Fruit fly (Drosophila melanogaster) whole organism, larva: Measurements from ENCODE around the gene Ythdc1.

ENCODE experiments used
- noc ChIP-seq: fragments of 200-800 bp; sonication (Bioruptor generic); optimal IDR thresholded peaks from 3 replicates; lab custom pipeline; 2019; ENCODE audit warnings: missing biosample characterization, mild to moderate bottlenecking, missing genetic modification characterization, moderate library complexity

Gene Ythdc1

DNA sequence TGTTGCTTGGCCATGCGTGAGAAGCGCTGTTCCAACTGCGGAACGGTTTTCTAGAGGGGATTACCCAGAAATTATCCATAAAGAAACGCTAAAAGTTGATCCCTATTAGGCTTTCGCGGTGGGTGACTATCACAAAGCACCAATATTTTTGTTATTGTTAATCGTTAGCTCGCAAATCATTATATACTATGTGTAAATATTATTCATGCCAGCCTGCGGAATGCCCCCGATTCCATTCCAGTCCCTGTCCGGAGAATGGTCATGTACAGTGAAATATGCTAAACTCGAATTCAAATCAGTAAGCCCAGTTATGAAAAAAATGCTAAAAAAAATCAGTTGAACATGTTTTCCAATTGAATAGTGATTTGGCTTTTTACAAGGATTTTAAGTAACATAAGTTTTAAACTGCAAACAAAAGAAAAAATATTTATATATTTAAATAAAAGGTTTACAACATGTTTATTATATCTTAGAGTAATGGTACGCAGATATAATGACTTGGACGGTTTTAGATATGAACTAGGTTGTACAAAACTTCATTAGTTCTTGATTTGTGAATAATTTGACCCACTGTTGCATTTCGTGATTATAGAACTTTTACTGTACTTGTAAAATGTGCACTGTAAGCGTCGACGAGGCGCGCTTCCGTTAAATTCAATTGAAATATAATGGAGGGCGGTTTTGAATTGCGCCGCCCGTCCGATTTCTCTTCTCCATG, 3.4 kb upstream of the Ythdc1 start:
- no peak for TF ChIP-seq noc (tag; lab: Kevin White, UChicago)

DNA sequence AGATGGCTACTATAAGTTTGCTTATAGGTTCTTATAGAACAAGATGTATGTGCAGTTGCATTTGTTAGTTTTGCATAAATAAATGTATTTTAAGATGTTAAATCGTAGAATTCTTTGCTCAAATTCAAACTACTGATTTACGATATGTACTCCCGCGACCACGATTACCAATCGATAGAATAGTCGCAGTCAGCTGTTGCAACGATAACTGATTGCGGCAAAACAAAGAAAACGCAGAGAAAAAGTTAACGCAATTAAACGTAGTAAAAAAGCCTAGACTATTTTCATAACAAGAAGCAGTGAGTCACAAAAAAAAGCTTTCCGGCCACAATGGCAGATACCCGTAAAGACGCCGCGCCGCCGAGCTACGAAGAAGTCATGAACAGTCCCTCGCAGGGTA, 2.6 kb upstream of the Ythdc1 start, which contains the start of gene CG12012:
Gene CG12012 (plus strand): TSS at position 207 of the 400 bp plus-strand sequence.
- TF ChIP-seq noc (tag; lab: Kevin White, UChicago): no peak

DNA sequence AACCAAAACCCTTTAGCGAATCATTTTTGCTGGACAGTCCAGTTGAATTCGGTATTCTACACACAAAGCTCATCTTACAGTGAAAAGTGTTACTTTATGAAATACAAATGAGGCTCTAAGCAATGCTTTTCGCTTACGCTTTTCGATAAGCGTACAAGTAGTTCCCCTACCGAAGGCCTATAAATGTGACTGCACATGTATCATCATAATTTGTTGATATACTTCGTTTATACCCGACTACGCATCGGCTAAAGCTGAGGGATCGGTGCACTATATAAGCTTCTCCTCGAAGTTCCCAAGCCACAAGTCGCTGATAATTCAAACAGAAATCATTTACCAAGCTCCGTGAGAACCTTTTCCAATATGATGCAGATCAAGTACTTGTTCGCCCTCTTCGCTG, 4.7 kb downstream of the Ythdc1 start, which contains the start of gene Drs:
Gene Drs (plus strand): TSS at position 301 of the 400 bp plus-strand sequence.
- no peak for TF ChIP-seq noc (tag; lab: Kevin White, UChicago)

- no peak for TF ChIP-seq noc (tag; lab: Kevin White, UChicago)
Observed at dm6 chr3L:3353297-3353696, 20.7 kb downstream of the Ythdc1 start.

dm6 chr3L:3352516-3352915, 21.5 kb downstream of the Ythdc1 start:
- no peak for TF ChIP-seq noc (tag; lab: Kevin White, UChicago)

DNA sequence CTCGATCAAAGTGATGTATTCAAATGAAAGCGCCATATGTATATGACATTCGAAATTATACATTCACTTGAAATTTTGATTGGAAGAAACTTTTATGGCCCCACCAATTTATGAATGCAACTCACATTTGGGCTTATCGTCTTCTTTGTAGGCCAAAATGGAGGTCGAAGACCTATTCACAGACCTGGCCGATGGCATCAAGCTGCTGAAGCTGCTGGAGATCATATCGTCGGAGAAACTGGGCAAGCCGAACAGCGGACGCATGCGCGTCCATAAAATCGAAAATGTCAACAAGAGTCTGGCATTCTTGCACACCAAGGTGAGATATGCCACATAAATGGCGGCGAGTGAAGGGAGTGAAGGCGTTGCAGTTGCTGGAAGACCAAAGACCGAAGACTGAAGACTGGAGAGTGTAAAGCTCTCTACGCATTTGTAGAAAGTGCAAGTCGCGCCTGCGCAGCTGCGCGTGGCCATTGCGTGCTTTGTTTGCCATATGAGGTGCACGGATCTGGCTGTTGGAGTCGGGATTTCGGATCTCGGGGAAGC, 22.1 kb downstream of the Ythdc1 start:
- no peak for TF ChIP-seq noc (tag; lab: Kevin White, UChicago)

dm6 chr3L:3350572-3351343, 23.2 kb downstream of the Ythdc1 start:
- TF ChIP-seq noc (tag; lab: Kevin White, UChicago): peak; percentile 64

DNA sequence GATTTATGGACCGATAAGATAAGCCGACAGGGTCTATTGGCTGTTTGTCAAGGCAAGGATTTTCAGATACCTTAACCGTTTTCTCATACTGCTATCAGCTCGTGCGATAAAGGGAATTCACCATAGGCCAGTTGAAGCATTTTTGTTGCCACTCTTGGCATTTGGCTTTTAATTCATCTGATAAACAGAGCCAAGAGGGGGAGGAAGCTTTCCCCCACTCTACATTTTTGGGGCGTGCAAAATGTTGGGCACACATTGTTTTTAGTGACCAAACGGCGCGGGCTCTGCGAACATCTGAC, 24.2 kb downstream of the Ythdc1 start:
- TF ChIP-seq noc (tag; lab: Kevin White, UChicago): no peak

DNA sequence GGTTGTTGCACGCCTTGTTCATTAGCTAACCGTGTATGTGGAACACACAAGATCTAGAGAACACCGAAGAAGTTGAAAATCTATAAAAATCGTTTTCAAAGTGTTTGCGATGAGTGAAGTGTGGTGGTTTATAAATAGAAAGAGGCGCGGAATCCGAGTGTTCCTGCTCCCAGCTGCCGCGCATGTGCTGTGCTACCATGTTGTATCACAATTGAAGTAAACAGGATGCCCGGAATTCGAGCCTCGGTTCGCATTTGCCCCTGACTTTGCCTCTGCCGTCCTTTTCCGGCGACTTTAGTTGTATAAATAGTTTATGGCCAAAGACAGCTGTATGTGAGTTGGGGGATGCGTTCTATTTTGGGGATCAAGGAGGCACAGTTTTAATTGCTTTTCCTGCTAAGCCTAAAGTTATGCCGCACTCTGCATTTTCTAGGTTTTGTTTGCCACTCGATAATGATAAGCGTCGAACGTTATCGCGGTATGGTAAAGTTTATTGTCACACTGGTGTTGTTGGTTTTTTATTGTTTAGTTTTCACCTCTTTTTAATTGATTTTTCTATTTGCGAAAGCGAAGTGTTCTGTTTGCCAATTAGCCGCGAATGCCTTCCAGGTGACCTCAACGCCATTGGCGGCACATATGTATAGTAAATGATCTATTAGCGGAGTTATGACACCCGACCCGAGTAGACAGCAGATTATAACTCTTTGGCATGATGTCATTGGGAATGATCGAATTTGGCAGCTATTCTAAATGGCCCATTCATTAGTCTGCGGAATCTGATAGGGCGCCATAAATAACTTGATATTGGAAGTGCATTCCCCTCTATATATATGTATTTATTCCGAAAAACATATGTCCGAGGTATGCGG, 24.8 kb downstream of the Ythdc1 start:
- peak; percentile 23 for TF ChIP-seq noc (tag; lab: Kevin White, UChicago)

DNA sequence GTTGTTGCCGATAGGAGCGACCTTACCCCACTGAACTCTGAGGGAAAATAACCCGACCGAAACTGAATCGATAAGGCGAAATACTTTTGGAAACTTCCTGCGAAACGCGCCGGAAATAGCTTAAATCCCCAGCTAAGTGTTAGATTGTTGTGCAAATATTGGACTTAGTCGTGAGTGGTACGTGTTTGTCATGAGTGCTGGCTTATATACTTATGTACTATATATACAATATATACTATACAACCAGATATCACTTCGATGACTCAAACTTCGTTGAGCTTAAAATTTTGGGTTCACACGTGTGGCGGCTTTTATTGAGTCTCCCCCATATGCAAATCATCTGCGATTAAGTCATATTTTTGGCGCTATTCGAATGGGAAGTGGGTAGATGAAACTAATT, 27.7 kb downstream of the Ythdc1 start:
- no peak for TF ChIP-seq noc (tag; lab: Kevin White, UChicago)

dm6 chr3L:3344528-3344927, 29.4 kb downstream of the Ythdc1 start:
- TF ChIP-seq noc (tag; lab: Kevin White, UChicago): no peak

- TF ChIP-seq noc (tag; lab: Kevin White, UChicago): peak; percentile 29
Observed at dm6 chr3L:3343260-3343659, 30.7 kb downstream of the Ythdc1 start.

dm6 chr3L:3342307-3342940, 31.5 kb downstream of the Ythdc1 start:
- no peak for TF ChIP-seq noc (tag; lab: Kevin White, UChicago)

DNA sequence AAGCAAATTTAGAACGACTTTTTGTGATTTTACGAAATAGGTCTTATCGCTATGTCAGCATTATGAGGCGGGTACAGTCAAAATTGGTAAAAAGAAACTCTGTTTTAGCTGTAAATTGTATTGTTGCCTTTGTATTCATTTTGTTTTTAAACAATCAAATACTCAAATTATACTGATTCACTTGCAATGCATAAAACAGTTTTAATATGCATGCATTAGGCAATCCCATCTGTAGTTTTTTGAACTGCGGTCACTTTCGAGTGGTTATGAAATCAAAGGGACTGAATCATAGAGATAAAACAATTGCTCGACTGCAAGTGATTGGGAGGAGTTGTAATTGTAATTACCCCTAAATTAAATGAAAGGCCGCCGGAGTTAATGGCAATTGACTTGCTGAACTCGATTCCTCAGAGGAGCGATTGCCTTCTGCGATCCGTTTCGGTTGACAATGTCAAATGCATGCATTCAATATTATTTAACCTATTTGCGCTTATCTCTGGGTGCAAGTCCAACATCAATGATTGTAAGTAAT, 34.2 kb downstream of the Ythdc1 start:
- no peak for TF ChIP-seq noc (tag; lab: Kevin White, UChicago)
